Fruit fly (Drosophila melanogaster) whole organism, wandering third instar larva: Measurements from ENCODE around the gene CG5282.

Experiments
- Abd-B ChIP-seq: fragments of >200 bp; optimal IDR thresholded peaks from 2 replicates; lab custom pipeline; 2017; ENCODE audit warnings: missing biosample characterization, missing genetic modification characterization
- CrebA ChIP-seq: fragments of 200-800 bp; sonication (Bioruptor generic); optimal IDR thresholded peaks from 2 replicates; lab custom pipeline; 2016; ENCODE audit warnings: missing biosample characterization, mild to moderate bottlenecking, missing genetic modification characterization, borderline replicate concordance
- Dfd ChIP-seq: fragments of >200 bp; optimal IDR thresholded peaks from 2 replicates; lab custom pipeline; 2017; ENCODE audit warnings: missing biosample characterization, missing genetic modification characterization
- GATAd ChIP-seq: sonication (Bioruptor generic); optimal IDR thresholded peaks from 2 replicates; lab custom pipeline; 2016; ENCODE audit warnings: missing biosample characterization, missing genetic modification characterization
- HLH106 ChIP-seq: fragments of 200-800 bp; optimal IDR thresholded peaks from 3 replicates; lab custom pipeline; 2019; ENCODE audit warnings: missing biosample characterization, mild to moderate bottlenecking, missing genetic modification characterization, moderate library complexity
- OdsH ChIP-seq: fragments of 200-800 bp; sonication (Bioruptor generic); optimal IDR thresholded peaks from 2 replicates; lab custom pipeline; 2016; ENCODE audit warnings: missing biosample characterization, mild to moderate bottlenecking, missing genetic modification characterization
- Sp1 ChIP-seq: fragments of 200-800 bp; sonication (Bioruptor generic); optimal IDR thresholded peaks from 3 replicates; lab custom pipeline; 2019; ENCODE audit warnings: missing biosample characterization, mild to moderate bottlenecking, missing genetic modification characterization, moderate library complexity
- br ChIP-seq: fragments of 200-800 bp; sonication (Bioruptor generic); optimal IDR thresholded peaks from 2 replicates; lab custom pipeline; 2016; ENCODE audit warnings: missing biosample characterization, missing genetic modification characterization
- dl ChIP-seq, 2 experiments: fragments of 175-275, 200-275 bp in 1 of 2; fragments of 200-275 bp in 1 of 2; sonication (Bioruptor generic); optimal IDR thresholded peaks; lab custom pipeline; 2018; ENCODE audit warnings: mild to moderate bottlenecking in 2 of 2, missing biosample characterization in 2 of 2, missing genetic modification characterization in 2 of 2, moderate library complexity in 2 of 2; ENCODE audit not compliant: partially characterized antibody in 2 of 2, insufficient read depth in 1 of 2
- lola ChIP-seq: fragments of >200 bp; optimal IDR thresholded peaks from 2 replicates; lab custom pipeline; 2017; ENCODE audit warnings: missing biosample characterization, missing genetic modification characterization
- pan ChIP-seq: fragments of >200 bp; optimal IDR thresholded peaks from 2 replicates; lab custom pipeline; 2017
- psq ChIP-seq: fragments of 200-800 bp; sonication (Bioruptor generic); optimal IDR thresholded peaks from 3 replicates; lab custom pipeline; 2017; ENCODE audit warnings: missing biosample characterization, mild to moderate bottlenecking, missing genetic modification characterization, moderate library complexity
- sage ChIP-seq: fragments of 200-800 bp; sonication (Bioruptor generic); optimal IDR thresholded peaks from 2 replicates; lab custom pipeline; 2016; ENCODE audit warnings: missing biosample characterization, mild to moderate bottlenecking, missing genetic modification characterization
- woc ChIP-seq: sonication (Bioruptor generic); optimal IDR thresholded peaks from 2 replicates; lab custom pipeline; 2016; ENCODE audit warnings: missing biosample characterization, mild to moderate bottlenecking, missing genetic modification characterization

DNA sequence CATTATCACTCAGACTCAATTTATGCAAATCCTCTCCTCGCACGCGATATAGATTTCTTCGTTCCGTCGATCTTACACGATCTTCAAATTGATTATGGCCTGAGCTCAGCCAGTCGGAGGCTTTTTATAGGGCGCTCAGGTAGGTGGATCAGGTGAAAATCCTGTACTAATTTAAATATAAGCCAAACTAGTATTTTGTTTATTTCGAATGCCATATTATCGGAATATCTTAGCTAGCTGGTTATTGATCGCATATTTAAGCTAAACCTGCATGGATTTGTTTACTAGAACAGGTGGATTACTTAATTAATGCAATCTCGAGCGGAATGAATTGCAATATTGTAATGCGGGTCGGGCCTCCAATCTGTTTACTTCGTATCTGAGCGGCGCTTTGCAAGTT is 13.9 kb upstream of the CG5282 start, which contains the start of gene Hpd:
- TF ChIP-seq sage (GFP tag; lab: Kevin White, UChicago), result no peak
- TF ChIP-seq GATAd, result no peak
- TF ChIP-seq psq (GFP tag; lab: Kevin White, UChicago), result no peak
- TF ChIP-seq CrebA, result no peak
- TF ChIP-seq br (GFP tag; lab: Kevin White, UChicago), result no peak
- no peak for TF ChIP-seq dl (GFP tag; optimal IDR thresholded peaks at IDR 0.05; lab: Kevin White, UChicago; ENCODE audit: insufficient read depth in 1 of 2, partially characterized antibody in 2 of 2)
- TF ChIP-seq Dfd (GFP tag; lab: Kevin White, UChicago), result no peak
- no peak for TF ChIP-seq OdsH
- no peak for TF ChIP-seq lola (GFP tag; lab: Kevin White, UChicago)
- TF ChIP-seq Abd-B, result no peak
- TF ChIP-seq woc (GFP tag; lab: Kevin White, UChicago), result no peak
- TF ChIP-seq pan, result no peak
- no peak for TF ChIP-seq HLH106 (tag; lab: Kevin White, UChicago)
- TF ChIP-seq Sp1 (GFP tag; lab: Kevin White, UChicago), result no peak
